Fruit fly (Drosophila melanogaster) whole organism, embryonic: ENCODE data around the gene kin17.
A peak's percentile ranks its signal among the peaks of the same experiment; 100 is the strongest.

Source experiments
- Abd-B ChIP-seq: fragments of 200-800 bp; sonication (Bioruptor generic); optimal IDR thresholded peaks from 2 replicates; lab custom pipeline; 2018; ENCODE audit warnings: missing biosample characterization, mild to moderate bottlenecking, missing genetic modification characterization, moderate library complexity
- Bgb ChIP-seq: fragments of 200-800 bp; sonication (Bioruptor generic); IDR thresholded peaks from 2 replicates; pipeline ENCODE4 v1.3.6; 2022; ENCODE audit warnings: missing biosample characterization, missing genetic modification characterization; ENCODE audit not compliant: partially characterized antibody
- CG10147 ChIP-seq: fragments of 200-800 bp; sonication (Bioruptor generic); optimal IDR thresholded peaks from 2 replicates; lab custom pipeline; 2019; ENCODE audit warnings: missing biosample characterization, mild to moderate bottlenecking, missing genetic modification characterization, moderate library complexity
- CG10366 ChIP-seq: fragments of 200-800 bp; sonication (Bioruptor generic); IDR thresholded peaks from 2 replicates; pipeline ENCODE4 v1.3.6; 2022; ENCODE audit warnings: missing biosample characterization, missing genetic modification characterization
- CG11456 ChIP-seq: fragments of 200-800 bp; sonication (Bioruptor generic); IDR thresholded peaks from 3 replicates; pipeline ENCODE4 v1.3.6; 2022; ENCODE audit warnings: missing biosample characterization, missing genetic modification characterization
- CG11504 ChIP-seq: fragments of 200-800 bp; sonication (Bioruptor generic); optimal IDR thresholded peaks from 3 replicates; lab custom pipeline; 2019; ENCODE audit warnings: missing biosample characterization, mild to moderate bottlenecking, missing genetic modification characterization, moderate library complexity
- CG12155 ChIP-seq: fragments of 200-800 bp; sonication (Bioruptor generic); optimal IDR thresholded peaks from 3 replicates; lab custom pipeline; 2016; ENCODE audit warnings: missing biosample characterization, missing genetic modification characterization
- CG13287 ChIP-seq: fragments of 200-800 bp; sonication (Bioruptor generic); IDR thresholded peaks from 2 replicates; pipeline ENCODE4 v1.3.6; 2022; ENCODE audit warnings: missing biosample characterization, missing genetic modification characterization; ENCODE audit not compliant: partially characterized antibody
- CG15073 ChIP-seq: fragments of 200-800 bp; sonication (Bioruptor generic); optimal IDR thresholded peaks from 2 replicates; lab custom pipeline; 2016; ENCODE audit warnings: missing biosample characterization, missing genetic modification characterization
- CG17802 ChIP-seq: fragments of 200-800 bp; sonication (Bioruptor generic); optimal IDR thresholded peaks from 2 replicates; lab custom pipeline; 2018; ENCODE audit warnings: missing biosample characterization, mild to moderate bottlenecking, missing genetic modification characterization, moderate library complexity
- CG30431 ChIP-seq: fragments of 200-800 bp; sonication (Bioruptor generic); optimal IDR thresholded peaks from 2 replicates; lab custom pipeline; 2017; ENCODE audit warnings: missing biosample characterization, missing genetic modification characterization
- CG4617 ChIP-seq: fragments of 200-800 bp; sonication (Bioruptor generic); optimal IDR thresholded peaks from 3 replicates; lab custom pipeline; 2016; ENCODE audit warnings: missing biosample characterization, missing genetic modification characterization, borderline replicate concordance
- CG6254 ChIP-seq: fragments of 200-800 bp; sonication (Bioruptor generic); optimal IDR thresholded peaks from 3 replicates; lab custom pipeline; 2017; ENCODE audit warnings: mild to moderate bottlenecking, missing biosample characterization, missing genetic modification reagents, missing genetic modification characterization
- CG7839 ChIP-seq: fragments of 200-800 bp; sonication (Bioruptor generic); optimal IDR thresholded peaks from 3 replicates; lab custom pipeline; 2018; ENCODE audit warnings: missing biosample characterization, mild to moderate bottlenecking, missing genetic modification characterization, moderate library complexity
- CG8765 ChIP-seq: fragments of 200-800 bp; sonication (Bioruptor generic); IDR thresholded peaks from 2 replicates; pipeline ENCODE4 v1.3.6; 2022; ENCODE audit warnings: missing biosample characterization, missing genetic modification characterization
- D ChIP-seq, 2 experiments: fragments of 200-800 bp in 1 of 2; fragments of >200 bp in 1 of 2; sonication (Bioruptor generic) in 1 of 2; optimal IDR thresholded peaks; 2 replicates in 1 of 2; 3 replicates in 1 of 2; lab custom pipeline; 2017; ENCODE audit warnings: mild to moderate bottlenecking in 1 of 2, missing biosample characterization in 1 of 2, missing genetic modification characterization in 1 of 2, missing genetic modification reagents in 1 of 2
- Dek ChIP-seq: fragments of 200-800 bp; sonication (Bioruptor generic); optimal IDR thresholded peaks from 3 replicates; lab custom pipeline; 2019; ENCODE audit warnings: missing biosample characterization, mild to moderate bottlenecking, missing genetic modification characterization, moderate library complexity
- Fer1 ChIP-seq: fragments of 200-800 bp; sonication (Bioruptor generic); optimal IDR thresholded peaks from 2 replicates; lab custom pipeline; 2017; ENCODE audit warnings: missing biosample characterization, mild to moderate bottlenecking, missing genetic modification characterization
- Gug ChIP-seq: fragments of 200-800 bp; sonication (Bioruptor generic); IDR thresholded peaks from 4 replicates; pipeline ENCODE4 v1.3.6; 2022; ENCODE audit warnings: missing biosample characterization, missing genetic modification characterization
- HLHmδ ChIP-seq: fragments of 200-800 bp; sonication (Bioruptor generic); optimal IDR thresholded peaks from 2 replicates; lab custom pipeline; 2018; ENCODE audit warnings: missing biosample characterization, mild to moderate bottlenecking, missing genetic modification characterization, moderate library complexity
- Hey ChIP-seq: fragments of 200-800 bp; sonication (Bioruptor generic); optimal IDR thresholded peaks from 3 replicates; lab custom pipeline; 2018; ENCODE audit warnings: missing biosample characterization, mild to moderate bottlenecking, missing genetic modification characterization
- Hmr ChIP-seq: fragments of 200-800 bp; sonication (Bioruptor generic); optimal IDR thresholded peaks from 3 replicates; lab custom pipeline; 2017; ENCODE audit warnings: mild to moderate bottlenecking, missing biosample characterization, missing genetic modification reagents, missing genetic modification characterization
- Hr39 ChIP-seq: fragments of >200 bp; optimal IDR thresholded peaks from 2 replicates; lab custom pipeline; 2017
- Meics ChIP-seq: fragments of 200-800 bp; sonication (Bioruptor generic); optimal IDR thresholded peaks from 2 replicates; lab custom pipeline; 2017; ENCODE audit warnings: missing biosample characterization, mild to moderate bottlenecking, missing genetic modification characterization
- Mes4 ChIP-seq: fragments of 200-800 bp; sonication (Bioruptor generic); optimal IDR thresholded peaks from 2 replicates; lab custom pipeline; 2016; ENCODE audit warnings: missing biosample characterization, missing genetic modification characterization
- Oaz ChIP-seq: fragments of 200-800 bp; sonication (Bioruptor generic); IDR thresholded peaks from 2 replicates; pipeline ENCODE4 v1.3.6; 2022; ENCODE audit warnings: missing biosample characterization, missing genetic modification characterization
- Opbp ChIP-seq: fragments of 200-800 bp; sonication (Bioruptor generic); IDR thresholded peaks from 3 replicates; pipeline ENCODE4 v1.3.6; 2022; ENCODE audit warnings: missing biosample characterization, missing genetic modification characterization; ENCODE audit not compliant: partially characterized antibody
- Trl ChIP-seq, 3 experiments: fragments of >200 bp in 2 of 3; fragments of 200-800 bp in 1 of 3; sonication (Bioruptor generic) in 1 of 3; optimal IDR thresholded peaks; 2 replicates in 1 of 3; 3 replicates in 2 of 3; lab custom pipeline; 2016 to 2017; ENCODE audit warnings: missing biosample characterization in 1 of 3, missing genetic modification characterization in 1 of 3
- YL-1 ChIP-seq: fragments of 200-800 bp; sonication (Bioruptor generic); optimal IDR thresholded peaks from 3 replicates; lab custom pipeline; 2017; ENCODE audit warnings: missing biosample characterization, mild to moderate bottlenecking, missing genetic modification characterization
- bbx ChIP-seq: fragments of 200-800 bp; sonication (Bioruptor generic); IDR thresholded peaks from 2 replicates; pipeline ENCODE4 v1.3.6; 2022; ENCODE audit warnings: missing biosample characterization, missing genetic modification characterization; ENCODE audit not compliant: partially characterized antibody
- bcd ChIP-seq: fragments of 200-800 bp; sonication (Bioruptor generic); optimal IDR thresholded peaks from 2 replicates; lab custom pipeline; 2017; ENCODE audit warnings: missing biosample characterization, mild to moderate bottlenecking, missing genetic modification characterization
- bowl ChIP-seq: fragments of 200-800 bp; sonication (Bioruptor generic); IDR thresholded peaks from 2 replicates; pipeline ENCODE4 v1.3.6; 2022; ENCODE audit warnings: missing biosample characterization, missing genetic modification characterization
- cas ChIP-seq: fragments of 200-800 bp; sonication (Bioruptor generic); IDR thresholded peaks from 2 replicates; pipeline ENCODE4 v1.3.6; 2022; ENCODE audit warnings: missing biosample characterization, missing genetic modification characterization
- croc ChIP-seq: fragments of 200-800 bp; sonication (Bioruptor generic); conservative IDR thresholded peaks from 3 replicates; pipeline ENCODE4 v1.3.6; 2022; ENCODE audit warnings: missing biosample characterization, missing genetic modification characterization
- ems ChIP-seq: fragments of 200-800 bp; sonication (Bioruptor generic); optimal IDR thresholded peaks from 3 replicates; lab custom pipeline; 2016; ENCODE audit warnings: missing biosample characterization, missing genetic modification characterization
- exex ChIP-seq: fragments of 200-800 bp; sonication (Bioruptor generic); optimal IDR thresholded peaks from 4 replicates; lab custom pipeline; 2018; ENCODE audit warnings: missing biosample characterization, mild to moderate bottlenecking, missing genetic modification characterization, moderate library complexity
- fu2 ChIP-seq: fragments of 200-800 bp; sonication (Bioruptor generic); optimal IDR thresholded peaks from 2 replicates; lab custom pipeline; 2016; ENCODE audit warnings: missing biosample characterization, missing genetic modification characterization
- gsb-n ChIP-seq: fragments of 200-800 bp; sonication (Bioruptor generic); optimal IDR thresholded peaks from 3 replicates; lab custom pipeline; 2018; ENCODE audit warnings: missing biosample characterization, mild to moderate bottlenecking, missing genetic modification characterization
- gt ChIP-seq: fragments of 200-800 bp; sonication (Bioruptor generic); IDR thresholded peaks from 2 replicates; pipeline ENCODE4 v1.3.6; 2022; ENCODE audit warnings: missing biosample characterization, missing genetic modification characterization
- hth ChIP-seq: fragments of >200 bp; optimal IDR thresholded peaks from 2 replicates; lab custom pipeline; 2017; ENCODE audit warnings: inconsistent platforms
- inv ChIP-seq: fragments of 200-800 bp; sonication (Bioruptor generic); IDR thresholded peaks from 2 replicates; pipeline ENCODE4 v1.3.6; 2022; ENCODE audit warnings: missing biosample characterization, missing genetic modification characterization; ENCODE audit not compliant: partially characterized antibody
- jumu ChIP-seq: fragments of 200-800 bp; sonication (Bioruptor generic); optimal IDR thresholded peaks from 3 replicates; lab custom pipeline; 2016; ENCODE audit warnings: missing biosample characterization, missing genetic modification characterization
- pum ChIP-seq: fragments of 200-800 bp; sonication (Bioruptor generic); optimal IDR thresholded peaks from 2 replicates; lab custom pipeline; 2016; ENCODE audit warnings: missing biosample characterization, missing genetic modification characterization
- ro ChIP-seq: fragments of 200-800 bp; sonication (Bioruptor generic); IDR thresholded peaks from 2 replicates; pipeline ENCODE4 v1.3.6; 2022; ENCODE audit warnings: missing biosample characterization, missing genetic modification characterization
- sens-2 ChIP-seq: fragments of 200-800 bp; sonication (Bioruptor generic); IDR thresholded peaks from 2 replicates; pipeline ENCODE4 v1.3.6; 2022; ENCODE audit warnings: missing biosample characterization, missing genetic modification characterization
- slou ChIP-seq: fragments of 200-800 bp; sonication (Bioruptor generic); optimal IDR thresholded peaks from 3 replicates; lab custom pipeline; 2016; ENCODE audit warnings: missing biosample characterization, missing genetic modification characterization
- sr ChIP-seq: fragments of 200-800 bp; sonication (Bioruptor generic); IDR thresholded peaks from 3 replicates; pipeline ENCODE4 v1.3.6; 2022; ENCODE audit warnings: missing biosample characterization, missing genetic modification characterization
- stc ChIP-seq: fragments of 200-800 bp; sonication (Bioruptor generic); IDR thresholded peaks from 2 replicates; pipeline ENCODE4 v1.3.6; 2022; ENCODE audit warnings: missing biosample characterization, missing genetic modification characterization
- wor ChIP-seq: fragments of 200-800 bp; sonication (Bioruptor generic); IDR thresholded peaks from 2 replicates; pipeline ENCODE4 v1.3.6; 2022; ENCODE audit warnings: missing biosample characterization, missing genetic modification characterization

The kin17 gene

dm6 chr3L:20384086-20384810 lies 27.6 kb downstream of the kin17 start, which contains the start of the genes CG5498 and fbl (continued):
- TF ChIP-seq CG7839 (tag; lab: Kevin White, UChicago) = peak; percentile 74
- no peak for TF ChIP-seq fu2 (GFP tag; lab: Kevin White, UChicago)
- TF ChIP-seq CG4617 (GFP tag; lab: Kevin White, UChicago) = peak; percentile 8
- no peak for TF ChIP-seq cas (GFP tag; lab: Robert Waterston, UW)
- no peak for TF ChIP-seq CG8765
- no peak for TF ChIP-seq HLHmδ (GFP tag; lab: Kevin White, UChicago)
- no peak for TF ChIP-seq ro (GFP tag; lab: Robert Waterston, UW)
- TF ChIP-seq CG15073 = peak; percentile 24
- TF ChIP-seq D (optimal IDR thresholded peaks at IDR 0.05; lab: Kevin White, UChicago) = no peak
- peak; percentile 41 for TF ChIP-seq D (GFP tag; optimal IDR thresholded peaks at IDR 0.05; lab: Kevin White, UChicago)
- TF ChIP-seq CG12155 (GFP tag; lab: Kevin White, UChicago) = peak; percentile 74
- no peak for TF ChIP-seq CG30431 (GFP tag; lab: Kevin White, UChicago)
- no peak for TF ChIP-seq Hey (tag; lab: Kevin White, UChicago)
- TF ChIP-seq croc (GFP tag; lab: Robert Waterston, UW) = no peak
- no peak; the same call in 1 of the 2 replicates for TF ChIP-seq CG10366 (GFP tag; lab: Robert Waterston, UW)
- no peak for TF ChIP-seq inv (GFP tag; lab: Robert Waterston, UW)
- TF ChIP-seq gsb-n (tag; lab: Kevin White, UChicago) = peak; percentile 62
- peak; percentile 78 for TF ChIP-seq Hmr (GFP tag; lab: Kevin White, UChicago)
- TF ChIP-seq hth (lab: Kevin White, UChicago) = no peak
- TF ChIP-seq CG11504 (tag; lab: Kevin White, UChicago) = peak; percentile 99
- TF ChIP-seq Mes4 (GFP tag; lab: Kevin White, UChicago) = peak; percentile 6
- peak; percentile 36 for TF ChIP-seq CG10147 (GFP tag; lab: Kevin White, UChicago)
- no peak for TF ChIP-seq wor (GFP tag; lab: Robert Waterston, UW)
- no peak for TF ChIP-seq Trl (optimal IDR thresholded peaks at IDR 0.05; lab: Kevin White, UChicago)
- peak; percentile 59 for TF ChIP-seq Trl (GFP tag; optimal IDR thresholded peaks at IDR 0.05; lab: Kevin White, UChicago)
- TF ChIP-seq bowl (GFP tag; lab: Robert Waterston, UW) = no peak
- TF ChIP-seq CG11456 (GFP tag; lab: Robert Waterston, UW) = no peak
- TF ChIP-seq jumu (GFP tag; lab: Kevin White, UChicago) = peak; percentile 35
- TF ChIP-seq gt = no peak
- TF ChIP-seq CG6254 = no peak
- no peak for TF ChIP-seq ems (GFP tag; lab: Kevin White, UChicago)
- no peak for TF ChIP-seq Opbp (GFP tag; lab: Robert Waterston, UW)
- TF ChIP-seq pum = peak; percentile 14
- no peak for TF ChIP-seq Abd-B (GFP tag; lab: Kevin White, UChicago)
- TF ChIP-seq bcd (GFP tag; lab: Kevin White, UChicago) = peak; percentile 65
- TF ChIP-seq bbx (GFP tag; lab: Robert Waterston, UW) = no peak
- TF ChIP-seq CG13287 (GFP tag; lab: Robert Waterston, UW) = peak; percentile 52; the same call in 1 of the 2 replicates
- TF ChIP-seq Bgb (GFP tag; lab: Robert Waterston, UW) = no peak
- peak; percentile 13 for TF ChIP-seq YL-1
- TF ChIP-seq Gug (GFP tag; lab: Robert Waterston, UW) = no peak
- TF ChIP-seq sens-2 (GFP tag; lab: Robert Waterston, UW) = no peak
- TF ChIP-seq CG17802 (tag; lab: Kevin White, UChicago) = no peak
- no peak for TF ChIP-seq Oaz (GFP tag; lab: Robert Waterston, UW)
- TF ChIP-seq stc (GFP tag; lab: Robert Waterston, UW) = 0 out of 2 replicates have a peak, but pooled peaks have one; percentile 29
- TF ChIP-seq exex = peak; percentile 54
- TF ChIP-seq slou (GFP tag; lab: Kevin White, UChicago) = peak; percentile 20
- TF ChIP-seq Hr39 (lab: Kevin White, UChicago) = no peak
- TF ChIP-seq Fer1 (GFP tag; lab: Kevin White, UChicago) = peak; percentile 52
- TF ChIP-seq Meics (GFP tag; lab: Kevin White, UChicago) = peak; percentile 71
- no peak for TF ChIP-seq sr (GFP tag; lab: Robert Waterston, UW)
- peak; percentile 35 for TF ChIP-seq Dek (tag; lab: Kevin White, UChicago)
